Fruit fly (Drosophila melanogaster) whole organism, embryonic: Measurements from ENCODE around the gene CG6788.

Experiments used
- Ada2b ChIP-seq: fragments of 200-800 bp; sonication (Bioruptor generic); IDR thresholded peaks from 2 replicates; pipeline ENCODE4 v1.3.6; 2022; ENCODE audit warnings: missing biosample characterization, missing genetic modification characterization
- Atf3 ChIP-seq: fragments of 200-800 bp; sonication (Bioruptor generic); optimal IDR thresholded peaks from 3 replicates; lab custom pipeline; 2016; ENCODE audit warnings: missing biosample characterization, missing genetic modification characterization
- Bgb ChIP-seq: fragments of 200-800 bp; sonication (Bioruptor generic); IDR thresholded peaks from 2 replicates; pipeline ENCODE4 v1.3.6; 2022; ENCODE audit warnings: missing biosample characterization, missing genetic modification characterization; ENCODE audit not compliant: partially characterized antibody
- CG10147 ChIP-seq: fragments of 200-800 bp; sonication (Bioruptor generic); optimal IDR thresholded peaks from 2 replicates; lab custom pipeline; 2019; ENCODE audit warnings: missing biosample characterization, mild to moderate bottlenecking, missing genetic modification characterization, moderate library complexity
- CG10543 ChIP-seq: fragments of 200-800 bp; sonication (Bioruptor generic); optimal IDR thresholded peaks from 3 replicates; lab custom pipeline; 2017; ENCODE audit warnings: missing biosample characterization, mild to moderate bottlenecking, missing genetic modification characterization, moderate library complexity
- CG11723 ChIP-seq: fragments of 200-800 bp; sonication (Bioruptor generic); optimal IDR thresholded peaks from 2 replicates; lab custom pipeline; 2017; ENCODE audit warnings: missing biosample characterization, mild to moderate bottlenecking, missing genetic modification characterization
- CG12769 ChIP-seq: fragments of 200-800 bp; sonication (Bioruptor generic); optimal IDR thresholded peaks from 2 replicates; lab custom pipeline; 2019; ENCODE audit warnings: missing biosample characterization, mild to moderate bottlenecking, missing genetic modification characterization, moderate library complexity
- CG15479 ChIP-seq: fragments of 200-800 bp; sonication (Bioruptor generic); optimal IDR thresholded peaks from 3 replicates; lab custom pipeline; 2019; ENCODE audit warnings: missing biosample characterization, mild to moderate bottlenecking, missing genetic modification characterization, moderate library complexity
- CG16779 ChIP-seq: fragments of 200-800 bp; sonication (Bioruptor generic); IDR thresholded peaks from 2 replicates; pipeline ENCODE4 v1.3.6; 2022; ENCODE audit warnings: missing biosample characterization, missing genetic modification characterization
- CG17912 ChIP-seq: fragments of 200-800 bp; sonication (Bioruptor generic); optimal IDR thresholded peaks from 2 replicates; lab custom pipeline; 2018; ENCODE audit warnings: missing biosample characterization, mild to moderate bottlenecking, missing genetic modification characterization
- CG2889 ChIP-seq: fragments of 200-800 bp; sonication (Bioruptor generic); IDR thresholded peaks from 3 replicates; pipeline ENCODE4 v1.3.6; 2022; ENCODE audit warnings: missing biosample characterization, missing genetic modification characterization
- CG31388 ChIP-seq: fragments of 200-800 bp; sonication (Bioruptor generic); optimal IDR thresholded peaks from 2 replicates; lab custom pipeline; 2016; ENCODE audit warnings: missing biosample characterization, missing genetic modification characterization
- CG3995 ChIP-seq: fragments of 200-800 bp; sonication (Bioruptor generic); optimal IDR thresholded peaks from 3 replicates; lab custom pipeline; 2016; ENCODE audit warnings: missing biosample characterization, missing genetic modification characterization
- CG42726 ChIP-seq: fragments of 200-800 bp; sonication (Bioruptor generic); IDR thresholded peaks from 2 replicates; pipeline ENCODE4 v1.3.6; 2022; ENCODE audit warnings: missing biosample characterization, missing genetic modification characterization; ENCODE audit not compliant: partially characterized antibody
- CG4617 ChIP-seq: fragments of 200-800 bp; sonication (Bioruptor generic); optimal IDR thresholded peaks from 3 replicates; lab custom pipeline; 2016; ENCODE audit warnings: missing biosample characterization, missing genetic modification characterization, borderline replicate concordance
- CG4707 ChIP-seq: fragments of 200-800 bp; sonication (Bioruptor generic); optimal IDR thresholded peaks from 2 replicates; lab custom pipeline; 2018; ENCODE audit warnings: missing biosample characterization, mild to moderate bottlenecking, missing genetic modification characterization, moderate library complexity
- CG6272 ChIP-seq: fragments of 200-800 bp; sonication (Bioruptor generic); IDR thresholded peaks from 2 replicates; pipeline ENCODE4 v1.3.6; 2022; ENCODE audit warnings: missing biosample characterization, missing genetic modification characterization
- CG6813 ChIP-seq: fragments of 200-800 bp; sonication (Bioruptor generic); optimal IDR thresholded peaks from 2 replicates; lab custom pipeline; 2017; ENCODE audit warnings: missing biosample characterization, missing genetic modification characterization, mild to moderate bottlenecking, moderate library complexity, missing genetic modification reagents
- CG7372 ChIP-seq: fragments of 200-800 bp; sonication (Bioruptor generic); IDR thresholded peaks from 2 replicates; pipeline ENCODE4 v1.3.6; 2022; ENCODE audit warnings: missing biosample characterization, missing genetic modification characterization
- GATAe ChIP-seq: fragments of 200-800 bp; sonication (Bioruptor generic); conservative IDR thresholded peaks from 2 replicates; pipeline ENCODE4 v1.3.6; 2022; ENCODE audit warnings: missing biosample characterization, missing genetic modification characterization
- HmgZ ChIP-seq: fragments of 200-800 bp; sonication (Bioruptor generic); optimal IDR thresholded peaks from 2 replicates; lab custom pipeline; 2018; ENCODE audit warnings: missing biosample characterization, mild to moderate bottlenecking, missing genetic modification characterization
- Hr3 ChIP-seq: fragments of 200-800 bp; sonication (Bioruptor generic); optimal IDR thresholded peaks from 3 replicates; lab custom pipeline; 2016; ENCODE audit warnings: missing biosample characterization, missing genetic modification characterization
- NFAT ChIP-seq: fragments of 200-800 bp; sonication (Bioruptor generic); IDR thresholded peaks from 2 replicates; pipeline ENCODE4 v1.3.6; 2022; ENCODE audit warnings: missing biosample characterization, missing genetic modification characterization
- Nf-YA ChIP-seq: fragments of 200-800 bp; sonication (Bioruptor generic); IDR thresholded peaks from 2 replicates; pipeline ENCODE4 v1.3.6; 2022; ENCODE audit warnings: missing biosample characterization, missing genetic modification characterization
- Side ChIP-seq: fragments of 200-800 bp; sonication (Bioruptor generic); optimal IDR thresholded peaks from 2 replicates; lab custom pipeline; 2016; ENCODE audit warnings: missing biosample characterization, missing genetic modification characterization
- Sry-δ ChIP-seq: fragments of 200-800 bp; sonication (Bioruptor generic); optimal IDR thresholded peaks from 2 replicates; lab custom pipeline; 2016; ENCODE audit warnings: missing biosample characterization, missing genetic modification characterization
- ab ChIP-seq: fragments of 200-800 bp; sonication (Bioruptor generic); optimal IDR thresholded peaks from 2 replicates; lab custom pipeline; 2016; ENCODE audit warnings: missing biosample characterization, missing genetic modification characterization
- bigmax ChIP-seq: fragments of 200-800 bp; sonication (Bioruptor generic); optimal IDR thresholded peaks from 2 replicates; lab custom pipeline; 2018; ENCODE audit warnings: missing biosample characterization, mild to moderate bottlenecking, missing genetic modification characterization
- cg ChIP-seq: fragments of 200-800 bp; sonication (Bioruptor generic); optimal IDR thresholded peaks from 3 replicates; lab custom pipeline; 2019; ENCODE audit warnings: missing biosample characterization, mild to moderate bottlenecking, missing genetic modification characterization, moderate library complexity
- ci ChIP-seq: fragments of 200-800 bp; sonication (Bioruptor generic); IDR thresholded peaks from 3 replicates; pipeline ENCODE4 v1.3.6; 2022; ENCODE audit warnings: missing biosample characterization, missing genetic modification characterization
- corto ChIP-seq: fragments of 200-800 bp; sonication (Bioruptor generic); optimal IDR thresholded peaks from 2 replicates; lab custom pipeline; 2016; ENCODE audit warnings: missing biosample characterization, mild to moderate bottlenecking, missing genetic modification characterization, moderate library complexity
- da ChIP-seq: fragments of 200-800 bp; sonication (Bioruptor generic); optimal IDR thresholded peaks from 2 replicates; lab custom pipeline; 2016; ENCODE audit warnings: missing biosample characterization, missing genetic modification characterization
- dan ChIP-seq: fragments of 200-800 bp; sonication (Bioruptor generic); IDR thresholded peaks from 2 replicates; pipeline ENCODE4 v1.3.6; 2022; ENCODE audit warnings: missing biosample characterization, missing genetic modification characterization
- exex ChIP-seq: fragments of 200-800 bp; sonication (Bioruptor generic); optimal IDR thresholded peaks from 4 replicates; lab custom pipeline; 2018; ENCODE audit warnings: missing biosample characterization, mild to moderate bottlenecking, missing genetic modification characterization, moderate library complexity
- ftz-f1 ChIP-seq: fragments of 200-800 bp; sonication (Bioruptor generic); optimal IDR thresholded peaks from 2 replicates; lab custom pipeline; 2016; ENCODE audit warnings: missing biosample characterization, missing genetic modification characterization
- gce ChIP-seq: fragments of 200-800 bp; sonication (Bioruptor generic); IDR thresholded peaks from 3 replicates; pipeline ENCODE4 v1.3.6; 2022; ENCODE audit warnings: missing biosample characterization, missing genetic modification characterization
- grn ChIP-seq: fragments of 200-800 bp; sonication (Bioruptor generic); optimal IDR thresholded peaks from 3 replicates; lab custom pipeline; 2017; ENCODE audit warnings: missing biosample characterization, missing genetic modification characterization
- hbn ChIP-seq: fragments of 200-800 bp; sonication (Bioruptor generic); IDR thresholded peaks from 2 replicates; pipeline ENCODE4 v1.3.6; 2022; ENCODE audit warnings: missing biosample characterization, missing genetic modification characterization; ENCODE audit not compliant: partially characterized antibody
- insv ChIP-seq, 2 experiments: fragments of 200-800 bp; sonication (Bioruptor generic); optimal IDR thresholded peaks; 3 replicates each; lab custom pipeline; 2016 to 2018; ENCODE audit warnings: missing biosample characterization in 2 of 2, missing genetic modification characterization in 2 of 2
- knrl ChIP-seq: fragments of 200-800 bp; sonication (Bioruptor generic); IDR thresholded peaks from 3 replicates; pipeline ENCODE4 v1.3.6; 2022; ENCODE audit warnings: missing biosample characterization, missing genetic modification characterization; ENCODE audit not compliant: partially characterized antibody
- lilli ChIP-seq: fragments of 200-800 bp; sonication (Bioruptor generic); optimal IDR thresholded peaks from 3 replicates; lab custom pipeline; 2016; ENCODE audit warnings: missing biosample characterization, missing genetic modification characterization
- mirr ChIP-seq: fragments of 200-800 bp; sonication (Bioruptor generic); optimal IDR thresholded peaks from 3 replicates; lab custom pipeline; 2018; ENCODE audit warnings: missing biosample characterization, mild to moderate bottlenecking, missing genetic modification characterization
- ranshi ChIP-seq: fragments of 200-800 bp; sonication (Bioruptor generic); IDR thresholded peaks from 2 replicates; pipeline ENCODE4 v1.3.6; 2022; ENCODE audit warnings: missing biosample characterization, missing genetic modification characterization
- rib ChIP-seq: fragments of 200-800 bp; sonication (Bioruptor generic); IDR thresholded peaks from 2 replicates; pipeline ENCODE4 v1.3.6; 2022; ENCODE audit warnings: missing biosample characterization, missing genetic modification characterization
- sens ChIP-seq: fragments of 200-800 bp; sonication (Bioruptor generic); peaks from one replicate; lab custom pipeline; 2016; ENCODE audit warnings: missing biosample characterization, missing genetic modification characterization
- slbo ChIP-seq: fragments of 200-800 bp; sonication (Bioruptor generic); IDR thresholded peaks from 2 replicates; pipeline ENCODE4 v1.3.6; 2022; ENCODE audit warnings: missing biosample characterization, missing genetic modification characterization
- sug ChIP-seq: fragments of 200-800 bp; optimal IDR thresholded peaks from 2 replicates; lab custom pipeline; 2019; ENCODE audit warnings: missing biosample characterization, mild to moderate bottlenecking, missing genetic modification characterization, moderate library complexity
- tap ChIP-seq: fragments of 200-800 bp; optimal IDR thresholded peaks from 3 replicates; lab custom pipeline; 2019; ENCODE audit warnings: missing biosample characterization, mild to moderate bottlenecking, missing genetic modification characterization, moderate library complexity
- wdn ChIP-seq: fragments of 200-800 bp; sonication (Bioruptor generic); IDR thresholded peaks from 2 replicates; pipeline ENCODE4 v1.3.6; 2022; ENCODE audit warnings: missing biosample characterization, missing genetic modification characterization

Gene CG6788

dm6 chrX:17844623-17845022 lies 43.4 kb upstream of the CG6788 start, which contains the start of the genes CG8142 and Ucp4A (continued):
- TF ChIP-seq bigmax (GFP tag; lab: Kevin White, UChicago), result no peak
- TF ChIP-seq slbo, result peak; percentile 98

DNA sequence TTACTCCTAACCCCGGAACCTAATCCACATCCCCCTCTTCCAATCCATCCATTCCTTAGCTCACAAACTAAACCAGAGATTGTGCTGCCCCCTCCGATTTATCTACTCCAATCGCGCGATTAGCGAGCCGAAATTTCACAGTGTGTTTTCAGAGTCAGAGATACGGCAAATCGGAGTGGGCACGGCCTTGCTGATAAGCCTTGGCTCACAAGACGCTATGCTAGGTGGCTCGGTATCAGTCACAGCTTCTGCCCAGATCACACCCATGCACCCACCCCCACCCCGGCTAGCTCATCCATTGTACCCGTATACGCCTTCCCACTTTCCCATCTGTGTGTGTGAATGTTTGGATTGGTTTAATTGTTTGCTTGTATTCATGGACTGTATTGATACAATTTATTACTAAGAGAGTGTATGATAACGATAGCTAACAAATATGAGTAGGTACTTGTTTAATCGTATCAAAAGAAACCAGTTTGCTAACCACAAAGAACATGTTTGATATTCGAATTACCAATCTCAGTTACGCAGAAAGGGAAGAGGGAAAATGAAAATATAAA lies 42.1 kb upstream of the CG6788 start:
- TF ChIP-seq hbn (GFP tag; lab: Robert Waterston, UW) (no peak), dan (GFP tag; lab: Robert Waterston, UW) (no peak), sens (peak; percentile 16), rib (no peak), Bgb (no peak), CG2889 (no peak), corto (GFP tag; lab: Kevin White, UChicago) (no peak), CG3995 (GFP tag; lab: Kevin White, UChicago) (peak; percentile 1), CG16779 (GFP tag; lab: Robert Waterston, UW) (no peak), CG6813 (peak; percentile 28), exex (tag; lab: Kevin White, UChicago) (peak; percentile 60), cg (GFP tag; lab: Kevin White, UChicago) (peak; percentile 19), Side (GFP tag; lab: Kevin White, UChicago) (no peak), CG31388 (GFP tag; lab: Kevin White, UChicago) (no peak), lilli (GFP tag; lab: Kevin White, UChicago) (no peak), CG42726 (no peak), Hr3 (GFP tag; lab: Kevin White, UChicago) (no peak), mirr (peak; percentile 31), grn (peak; percentile 44), CG12769 (tag; lab: Kevin White, UChicago) (no peak), wdn (GFP tag; lab: Robert Waterston, UW) (no peak), sug (tag; lab: Kevin White, UChicago) (peak; percentile 78), gce (GFP tag; lab: Robert Waterston, UW) (no peak), Sry-δ (no peak), CG6272 (GFP tag; lab: Robert Waterston, UW) (no peak), tap (no peak), NFAT (no peak), Ada2b (GFP tag; lab: Robert Waterston, UW) (no peak), knrl (GFP tag; lab: Robert Waterston, UW) (no peak), CG10147 (GFP tag; lab: Kevin White, UChicago) (no peak), CG17912 (GFP tag; lab: Kevin White, UChicago) (no peak), ranshi (GFP tag; lab: Robert Waterston, UW) (no peak), ftz-f1 (GFP tag; lab: Kevin White, UChicago) (peak; percentile 37), CG11723 (GFP tag; lab: Kevin White, UChicago) (no peak), ab (GFP tag; lab: Kevin White, UChicago) (no peak), CG4617 (no peak), ci (no peak), GATAe (GFP tag; lab: Robert Waterston, UW) (peak; percentile 29; the same call in 1 of the 2 replicates), CG15479 (GFP tag; lab: Kevin White, UChicago) (peak; percentile 55), HmgZ (tag; lab: Kevin White, UChicago) (peak; percentile 17), CG4707 (no peak), da (no peak), Atf3 (no peak), insv (GFP tag; optimal IDR thresholded peaks at IDR 0.05; lab: Kevin White, UChicago) (no peak), Nf-YA (GFP tag; lab: Robert Waterston, UW) (no peak), CG10543 (GFP tag; lab: Kevin White, UChicago) (peak; percentile 4), CG7372 (no peak)
